Worm (Caenorhabditis elegans) whole organism, L1 larva: ENCODE measurements around the gene arrd-24.
A peak's percentile ranks its signal among the peaks of the same experiment; 100 is the strongest.

Source experiments
- C04F5.9 ChIP-seq: sonication (generic microtip); optimal IDR thresholded peaks from 2 replicates; lab custom pipeline; 2016; ENCODE audit warnings: missing genetic modification characterization, missing compliant biosample characterization
- C34B4.2 ChIP-seq: sonication (generic microtip); optimal IDR thresholded peaks from 2 replicates; lab custom pipeline; 2017; ENCODE audit warnings: mild to moderate bottlenecking, missing genetic modification characterization, missing compliant biosample characterization
- Y116A8C.19 ChIP-seq: sonication (generic microtip); optimal IDR thresholded peaks from 2 replicates; lab custom pipeline; 2016; ENCODE audit warnings: missing compliant biosample characterization, missing genetic modification characterization, borderline replicate concordance
- aha-1 ChIP-seq: fragments of 150-350 bp; optimal IDR thresholded peaks from 2 replicates; lab custom pipeline; 2014; ENCODE audit warnings: missing biosample characterization, missing genetic modification characterization
- alr-1 ChIP-seq: fragments of 200-800 bp; sonication (Bioruptor generic); optimal IDR thresholded peaks from 2 replicates; lab custom pipeline; 2018; ENCODE audit warnings: borderline replicate concordance, mild to moderate bottlenecking, missing genetic modification characterization, missing compliant biosample characterization
- blmp-1 ChIP-seq: fragments of 150-350 bp; optimal IDR thresholded peaks from 2 replicates; lab custom pipeline; 2014; ENCODE audit warnings: missing biosample characterization, missing genetic modification characterization
- ceh-63 ChIP-seq: fragments of 200-800 bp; sonication (Bioruptor generic); optimal IDR thresholded peaks from 2 replicates; lab custom pipeline; 2018; ENCODE audit warnings: mild to moderate bottlenecking, missing genetic modification characterization, missing compliant biosample characterization
- ceh-82 ChIP-seq, 3 experiments: fragments of 150-350 bp in 1 of 3; sonication (generic microtip) in 2 of 3; optimal IDR thresholded peaks; 2 replicates each; lab custom pipeline; 2014 to 2017; ENCODE audit warnings: missing biosample characterization in 3 of 3, missing genetic modification characterization in 3 of 3
- ceh-88 ChIP-seq: fragments of 200-800 bp; sonication (Bioruptor generic); IDR thresholded peaks from 2 replicates; pipeline ENCODE4 v1.3.6; 2022; ENCODE audit warnings: missing genetic modification characterization, missing compliant biosample characterization
- ceh-90 ChIP-seq: sonication (generic microtip); optimal IDR thresholded peaks from 2 replicates; lab custom pipeline; 2016; ENCODE audit warnings: missing genetic modification characterization, missing compliant biosample characterization
- dsc-1 ChIP-seq: sonication (generic microtip); optimal IDR thresholded peaks from 2 replicates; lab custom pipeline; 2016; ENCODE audit warnings: mild to moderate bottlenecking, missing genetic modification characterization, missing compliant biosample characterization
- efl-1 ChIP-seq, 4 experiments: fragments of 150-350 bp; optimal IDR thresholded peaks in 3 of 4; peaks in 1 of 4; 1 replicate in 1 of 4; 2 replicates in 3 of 4; lab custom pipeline; 2014; ENCODE audit warnings: missing biosample characterization in 2 of 4, missing genetic modification characterization in 2 of 4, missing genetic modification reagents in 2 of 4
- elt-2 ChIP-seq: sonication (generic microtip); optimal IDR thresholded peaks from 2 replicates; lab custom pipeline; 2016; ENCODE audit warnings: missing genetic modification characterization, mild to moderate bottlenecking, inconsistent platforms, missing compliant biosample characterization, missing genetic modification reagents
- elt-3 ChIP-seq, 6 experiments: fragments of 150-350 bp in 1 of 6; sonication (generic microtip); optimal IDR thresholded peaks; 2 replicates each; lab custom pipeline; 2017 to 2018; ENCODE audit warnings: missing biosample characterization in 6 of 6, missing genetic modification characterization in 6 of 6, inconsistent platforms in 1 of 6
- ets-5 ChIP-seq: fragments of 200-800 bp; sonication (Bioruptor generic); IDR thresholded peaks from 2 replicates; pipeline ENCODE4 v1.3.6; 2022; ENCODE audit warnings: missing genetic modification characterization, missing compliant biosample characterization
- grh-1 ChIP-seq: fragments of 200-800 bp; sonication (Bioruptor generic); IDR thresholded peaks from 2 replicates; pipeline ENCODE4 v1.3.6; 2022; ENCODE audit warnings: missing genetic modification reagents, missing genetic modification characterization, missing compliant biosample characterization
- hlh-17 ChIP-seq: fragments of 200-800 bp; sonication (Bioruptor generic); optimal IDR thresholded peaks from 2 replicates; lab custom pipeline; 2018; ENCODE audit warnings: missing genetic modification characterization, mild to moderate bottlenecking, missing compliant biosample characterization, moderate library complexity, borderline replicate concordance
- hlh-4 ChIP-seq: sonication (generic microtip); optimal IDR thresholded peaks from 2 replicates; lab custom pipeline; 2016; ENCODE audit warnings: mild to moderate bottlenecking, missing genetic modification characterization, missing compliant biosample characterization
- hpl-2 ChIP-seq: fragments of 150-350 bp; optimal IDR thresholded peaks from 2 replicates; lab custom pipeline; 2014; ENCODE audit warnings: missing biosample characterization, missing genetic modification reagents, missing genetic modification characterization
- irx-1 ChIP-seq: sonication (generic microtip); optimal IDR thresholded peaks from 2 replicates; lab custom pipeline; 2016; ENCODE audit warnings: missing genetic modification characterization, missing compliant biosample characterization
- lin-13 ChIP-seq: fragments of 150-350 bp; optimal IDR thresholded peaks from 2 replicates; lab custom pipeline; 2014; ENCODE audit warnings: missing biosample characterization, missing genetic modification reagents, missing genetic modification characterization
- lin-14 ChIP-seq: fragments of 200-800 bp; sonication (Bioruptor generic); optimal IDR thresholded peaks from 2 replicates; lab custom pipeline; 2018; ENCODE audit warnings: mild to moderate bottlenecking, missing genetic modification characterization, moderate library complexity, missing compliant biosample characterization
- lin-15B ChIP-seq: fragments of 150-350 bp; sonication (generic microtip); optimal IDR thresholded peaks from 3 replicates; lab custom pipeline; 2014; ENCODE audit warnings: missing biosample characterization, missing genetic modification characterization
- lin-35 ChIP-seq, 2 experiments: fragments of 150-350 bp; optimal IDR thresholded peaks; 2 replicates each; lab custom pipeline; 2014; ENCODE audit warnings: missing biosample characterization in 2 of 2, missing genetic modification characterization in 2 of 2, missing genetic modification reagents in 2 of 2
- lin-39 ChIP-seq: fragments of 150-350 bp; optimal IDR thresholded peaks from 2 replicates; lab custom pipeline; 2014; ENCODE audit warnings: missing biosample characterization, missing genetic modification reagents, missing genetic modification characterization
- lir-3 ChIP-seq: sonication (generic microtip); optimal IDR thresholded peaks from 2 replicates; lab custom pipeline; 2016; ENCODE audit warnings: mild to moderate bottlenecking, missing genetic modification characterization, moderate library complexity, missing compliant biosample characterization; ENCODE audit not compliant: poor library complexity
- lsy-2 ChIP-seq, 2 experiments: fragments of 150-350 bp; optimal IDR thresholded peaks; 2 replicates each; lab custom pipeline; 2014; ENCODE audit warnings: missing biosample characterization in 2 of 2, missing genetic modification characterization in 2 of 2
- mab-9 ChIP-seq: fragments of 200-800 bp; sonication (Bioruptor generic); IDR thresholded peaks from 2 replicates; pipeline ENCODE4 v1.3.6; 2022; ENCODE audit warnings: missing genetic modification reagents, missing genetic modification characterization, missing compliant biosample characterization
- mdl-1 ChIP-seq, 2 experiments: fragments of 150-350 bp; optimal IDR thresholded peaks; 2 replicates each; lab custom pipeline; 2014 to 2017; ENCODE audit warnings: missing biosample characterization in 2 of 2, missing genetic modification characterization in 2 of 2, inconsistent platforms in 1 of 2
- mep-1 ChIP-seq: fragments of 150-350 bp; optimal IDR thresholded peaks from 2 replicates; lab custom pipeline; 2014; ENCODE audit warnings: missing biosample characterization, missing genetic modification characterization
- nhr-11 ChIP-seq: fragments of 150-350 bp; optimal IDR thresholded peaks from 2 replicates; lab custom pipeline; 2014; ENCODE audit warnings: missing biosample characterization, missing genetic modification characterization
- nhr-12 ChIP-seq: sonication (generic microtip); optimal IDR thresholded peaks from 2 replicates; lab custom pipeline; 2017; ENCODE audit warnings: missing biosample characterization, missing genetic modification characterization
- nhr-19 ChIP-seq: fragments of 200-800 bp; sonication (Bioruptor generic); conservative IDR thresholded peaks from 2 replicates; pipeline ENCODE4 v1.3.6; 2022; ENCODE audit warnings: missing genetic modification characterization, missing compliant biosample characterization
- nhr-20 ChIP-seq: sonication (generic microtip); optimal IDR thresholded peaks from 2 replicates; lab custom pipeline; 2016; ENCODE audit warnings: mild to moderate bottlenecking, missing genetic modification characterization, missing compliant biosample characterization
- nhr-237 ChIP-seq: fragments of 150-350 bp; optimal IDR thresholded peaks from 2 replicates; lab custom pipeline; 2014; ENCODE audit warnings: missing biosample characterization, missing genetic modification characterization
- nhr-28 ChIP-seq: fragments of 150-350 bp; optimal IDR thresholded peaks from 2 replicates; lab custom pipeline; 2014; ENCODE audit warnings: missing biosample characterization, missing genetic modification characterization
- nhr-71 ChIP-seq: sonication (generic microtip); optimal IDR thresholded peaks from 2 replicates; lab custom pipeline; 2016; ENCODE audit warnings: mild to moderate bottlenecking, missing genetic modification characterization, moderate library complexity, missing compliant biosample characterization
- nhr-84 ChIP-seq: sonication (generic microtip); optimal IDR thresholded peaks from 2 replicates; lab custom pipeline; 2017; ENCODE audit warnings: missing biosample characterization, missing genetic modification characterization
- nhr-85 ChIP-seq: sonication (generic microtip); peaks from one replicate; lab custom pipeline; 2016; ENCODE audit warnings: missing genetic modification characterization, inconsistent platforms, missing compliant biosample characterization
- pag-3 ChIP-seq: sonication (generic microtip); optimal IDR thresholded peaks from 2 replicates; lab custom pipeline; 2017; ENCODE audit warnings: missing genetic modification characterization, mild to moderate bottlenecking, missing compliant biosample characterization, antibody characterized with exemption, borderline replicate concordance; ENCODE audit not compliant: insufficient read depth
- pax-3 ChIP-seq: fragments of 200-800 bp; sonication (Bioruptor generic); optimal IDR thresholded peaks from 2 replicates; lab custom pipeline; 2018; ENCODE audit warnings: mild to moderate bottlenecking, missing genetic modification characterization, moderate library complexity, missing compliant biosample characterization
- pqm-1 ChIP-seq: sonication (generic microtip); optimal IDR thresholded peaks from 3 replicates; lab custom pipeline; 2017; ENCODE audit warnings: missing biosample characterization, missing genetic modification characterization
- rnt-1 ChIP-seq: sonication (generic microtip); optimal IDR thresholded peaks from 2 replicates; lab custom pipeline; 2016; ENCODE audit warnings: mild to moderate bottlenecking, missing genetic modification characterization, moderate library complexity, missing compliant biosample characterization
- snpc-4 ChIP-seq: fragments of 150-350 bp; optimal IDR thresholded peaks from 2 replicates; lab custom pipeline; 2014; ENCODE audit warnings: missing biosample characterization, missing genetic modification characterization
- sptf-1 ChIP-seq: fragments of 150-350 bp; optimal IDR thresholded peaks from 2 replicates; lab custom pipeline; 2014; ENCODE audit warnings: missing biosample characterization, missing genetic modification characterization
- unc-130 ChIP-seq: fragments of 150-350 bp; optimal IDR thresholded peaks from 2 replicates; lab custom pipeline; 2017; ENCODE audit warnings: missing biosample characterization, missing genetic modification characterization, inconsistent platforms
- unc-62 ChIP-seq: fragments of 150-350 bp; optimal IDR thresholded peaks from 2 replicates; lab custom pipeline; 2014; ENCODE audit warnings: missing biosample characterization, missing genetic modification reagents, missing genetic modification characterization
- unc-98 ChIP-seq: fragments of 200-800 bp; sonication (Bioruptor generic); IDR thresholded peaks from 2 replicates; pipeline ENCODE4 v1.3.6; 2022; ENCODE audit warnings: missing genetic modification characterization, missing compliant biosample characterization
- vab-15 ChIP-seq: sonication (generic microtip); optimal IDR thresholded peaks from 2 replicates; lab custom pipeline; 2017; ENCODE audit warnings: missing genotype, mild to moderate bottlenecking, missing genetic modification characterization, missing compliant biosample characterization
- xbp-1 ChIP-seq: sonication (generic microtip); optimal IDR thresholded peaks from 2 replicates; lab custom pipeline; 2016; ENCODE audit warnings: missing genetic modification characterization, missing compliant biosample characterization
- zag-1 ChIP-seq: fragments of 150-350 bp; optimal IDR thresholded peaks from 2 replicates; lab custom pipeline; 2014; ENCODE audit warnings: missing biosample characterization, missing genetic modification characterization
- zip-4 ChIP-seq: fragments of 200-800 bp; sonication (Bioruptor generic); optimal IDR thresholded peaks from 2 replicates; lab custom pipeline; 2018; ENCODE audit warnings: mild to moderate bottlenecking, missing genetic modification characterization, moderate library complexity, missing compliant biosample characterization
- ztf-4 ChIP-seq: fragments of 150-350 bp; optimal IDR thresholded peaks from 2 replicates; lab custom pipeline; 2014; ENCODE audit warnings: missing biosample characterization, missing genetic modification characterization

The arrd-24 gene

ce11 chrX:13939388-13939787, 40.9 kb downstream of the arrd-24 start:
- TF ChIP-seq alr-1 (tag; lab: Kevin White, UChicago) (no peak), nhr-71 (tag; lab: Kevin White, UChicago) (peak; percentile 47), mdl-1 (tag; optimal IDR thresholded peaks at IDR 0.05; lab: Kevin White, UChicago) (no peak), dsc-1 (tag; lab: Kevin White, UChicago) (no peak), nhr-85 (tag; lab: Kevin White, UChicago) (peak; percentile 81), unc-98 (GFP tag; lab: Robert Waterston, UW) (no peak), hlh-4 (tag; lab: Kevin White, UChicago) (no peak), lin-15B (tag; lab: Kevin White, UChicago) (no peak), nhr-12 (tag; lab: Kevin White, UChicago) (no peak), pax-3 (tag; lab: Kevin White, UChicago) (no peak), nhr-84 (no peak), elt-2 (tag; lab: Kevin White, UChicago) (no peak), nhr-11 (tag; lab: Kevin White, UChicago) (no peak), nhr-19 (no peak; the same call in 1 of the 2 replicates), pqm-1 (no peak), hlh-17 (no peak), lin-14 (GFP tag; lab: Kevin White, UChicago) (peak; percentile 19), ceh-88 (GFP tag; lab: Robert Waterston, UW) (no peak), zag-1 (tag; lab: Kevin White, UChicago) (no peak), lin-13 (no peak), mep-1 (tag; lab: Kevin White, UChicago) (no peak), lsy-2 (tag; optimal IDR thresholded peaks at IDR 0.05; lab: Kevin White, UChicago) (peak in 1 of 2 experiments; percentile 22), ceh-63 (GFP tag; lab: Kevin White, UChicago) (no peak), nhr-28 (tag; lab: Kevin White, UChicago) (no peak), blmp-1 (peak; percentile 56), hpl-2 (no peak), pag-3 (tag; lab: Kevin White, UChicago) (no peak), nhr-20 (tag; lab: Kevin White, UChicago) (peak; percentile 38), C04F5.9 (tag; lab: Kevin White, UChicago) (no peak), lin-39 (tag; lab: Kevin White, UChicago) (no peak), C34B4.2 (tag; lab: Kevin White, UChicago) (no peak), ceh-82 (tag; optimal IDR thresholded peaks at IDR 0.05; lab: Kevin White, UChicago) (no peak), zip-4 (no peak), lir-3 (no peak), elt-3 (tag; optimal IDR thresholded peaks at IDR 0.05; lab: Kevin White, UChicago) (peak in 5 of 6 experiments; percentile 53 to 91 (median 80)), Y116A8C.19 (tag; lab: Kevin White, UChicago) (no peak), nhr-237 (tag; lab: Kevin White, UChicago) (no peak), efl-1 (optimal IDR thresholded peaks at IDR 0.05; lab: Kevin White, UChicago) (no peak), efl-1 (GFP tag; optimal IDR thresholded peaks at IDR 0.05 in 1 of 2; lab: Kevin White, UChicago) (no peak), mab-9 (GFP tag; lab: Robert Waterston, UW) (no peak), sptf-1 (tag; lab: Kevin White, UChicago) (no peak), ztf-4 (no peak), vab-15 (no peak), aha-1 (no peak), lin-35 (GFP tag; optimal IDR thresholded peaks at IDR 0.05; lab: Kevin White, UChicago) (peak in 1 of 2 experiments; percentile 28), irx-1 (tag; lab: Kevin White, UChicago) (peak; percentile 3), ets-5 (GFP tag; lab: Robert Waterston, UW) (no peak), unc-130 (tag; lab: Kevin White, UChicago) (no peak), ceh-90 (tag; lab: Kevin White, UChicago) (no peak), grh-1 (GFP tag; lab: Robert Waterston, UW) (no peak), xbp-1 (no peak), rnt-1 (no peak), snpc-4 (tag; lab: Kevin White, UChicago) (no peak), unc-62 (GFP tag; lab: Kevin White, UChicago) (no peak)
